Fruit fly (Drosophila melanogaster): Measurements from ENCODE around the gene SecS.

- TF ChIP-seq CG8159 (tag; optimal IDR thresholded peaks at IDR 0.05) (no peak), CG9948 (tag; optimal IDR thresholded peaks at IDR 0.05) (no peak)
These were observed 11.8 kb downstream of the SecS start, which contains the start of gene Atu for dm6 chr3R:5613114-5613443.

Measured in whole organism, pupa.